Worm (Caenorhabditis elegans) whole organism, L2 larva: Measurements from ENCODE around the gene clc-11.

ENCODE experiments used
- F13H6.1 ChIP-seq: sonication (generic microtip); optimal IDR thresholded peaks from 2 replicates; lab custom pipeline; 2016; ENCODE audit warnings: missing genetic modification characterization, missing compliant biosample characterization
- Y55F3AM.14 ChIP-seq: fragments of 200-800 bp; sonication (Bioruptor generic); optimal IDR thresholded peaks from 2 replicates; lab custom pipeline; 2018; ENCODE audit warnings: mild to moderate bottlenecking, missing genetic modification characterization, missing compliant biosample characterization
- ama-1 ChIP-seq: fragments of 150-350 bp; optimal IDR thresholded peaks from 2 replicates; lab custom pipeline; 2018; ENCODE audit warnings: inconsistent platforms
- blmp-1 ChIP-seq: sonication (generic microtip); optimal IDR thresholded peaks from 2 replicates; lab custom pipeline; 2017; ENCODE audit warnings: missing genetic modification characterization, mild to moderate bottlenecking, missing compliant biosample characterization, antibody characterized with exemption, moderate library complexity; ENCODE audit not compliant: insufficient read depth
- ceh-82 ChIP-seq: fragments of 150-350 bp; optimal IDR thresholded peaks from 2 replicates; lab custom pipeline; 2014; ENCODE audit warnings: missing biosample characterization, missing genetic modification characterization
- fos-1 ChIP-seq: fragments of 150-350 bp; optimal IDR thresholded peaks from 2 replicates; lab custom pipeline; 2014; ENCODE audit warnings: missing biosample characterization, missing genetic modification characterization
- gmeb-1 ChIP-seq: fragments of 150-350 bp; optimal IDR thresholded peaks from 2 replicates; lab custom pipeline; 2014; ENCODE audit warnings: missing biosample characterization, missing genetic modification characterization
- mab-5 ChIP-seq: fragments of 150-350 bp; optimal IDR thresholded peaks from 2 replicates; lab custom pipeline; 2014; ENCODE audit warnings: missing biosample characterization, missing genetic modification characterization
- nhr-10 ChIP-seq: sonication (generic microtip); optimal IDR thresholded peaks from 2 replicates; lab custom pipeline; 2017; ENCODE audit warnings: missing biosample characterization, missing genetic modification characterization
- nhr-11 ChIP-seq: fragments of 150-350 bp; optimal IDR thresholded peaks from 2 replicates; lab custom pipeline; 2014; ENCODE audit warnings: missing biosample characterization, missing genetic modification characterization
- nhr-12 ChIP-seq: fragments of 150-350 bp; optimal IDR thresholded peaks from 2 replicates; lab custom pipeline; 2014; ENCODE audit warnings: missing biosample characterization, missing genetic modification characterization
- skn-1 ChIP-seq: sonication (generic microtip); optimal IDR thresholded peaks from 2 replicates; lab custom pipeline; 2017; ENCODE audit warnings: missing biosample characterization, missing genetic modification characterization
- snpc-4 ChIP-seq: fragments of 150-350 bp; optimal IDR thresholded peaks from 2 replicates; lab custom pipeline; 2014; ENCODE audit warnings: missing biosample characterization, missing genetic modification characterization
- ztf-1 ChIP-seq: fragments of 200-800 bp; sonication (Bioruptor generic); conservative IDR thresholded peaks from 2 replicates; pipeline ENCODE4 v1.3.6; 2022; ENCODE audit warnings: missing genetic modification characterization, missing compliant biosample characterization

- TF ChIP-seq snpc-4 (tag; lab: Kevin White, UChicago) = no peak
- TF ChIP-seq skn-1 (tag; lab: Kevin White, UChicago) = no peak
- TF ChIP-seq ztf-1 (GFP tag; lab: Robert Waterston, UW) = no peak
- no peak for TF ChIP-seq nhr-11 (tag; lab: Kevin White, UChicago)
- TF ChIP-seq ama-1 (lab: Kevin White, UChicago) = no peak
- no peak for TF ChIP-seq F13H6.1 (tag; lab: Kevin White, UChicago)
- no peak for TF ChIP-seq Y55F3AM.14 (GFP tag; lab: Kevin White, UChicago)
- TF ChIP-seq gmeb-1 (tag; lab: Kevin White, UChicago) = no peak
- TF ChIP-seq ceh-82 = no peak
- TF ChIP-seq nhr-12 (tag; lab: Kevin White, UChicago) = no peak
- no peak for TF ChIP-seq blmp-1
- TF ChIP-seq nhr-10 (tag; lab: Kevin White, UChicago) = no peak
- no peak for TF ChIP-seq mab-5 (tag; lab: Kevin White, UChicago)
- no peak for TF ChIP-seq fos-1 (tag; lab: Kevin White, UChicago)
Measured at ce11 chrV:16141071-16141470, 1.6 kb upstream of the clc-11 start, which contains the start of gene clc-32.
